Fruit fly (Drosophila melanogaster) whole organism, adult: ENCODE results near the gene ATPsynB.

Experiments used
- CG12768 ChIP-seq: fragments of 200-800 bp; sonication (Bioruptor generic); optimal IDR thresholded peaks from 2 replicates; lab custom pipeline; 2017; ENCODE audit warnings: missing biosample characterization, missing genetic modification characterization, mild to moderate bottlenecking, moderate library complexity, missing genetic modification reagents
- CG14711 ChIP-seq: fragments of 200-800 bp; sonication (Bioruptor generic); optimal IDR thresholded peaks from 2 replicates; lab custom pipeline; 2018; ENCODE audit warnings: missing biosample characterization, mild to moderate bottlenecking, missing genetic modification characterization, moderate library complexity
- CG5204 ChIP-seq: fragments of 200-800 bp; sonication (Bioruptor generic); optimal IDR thresholded peaks from 2 replicates; lab custom pipeline; 2016; ENCODE audit warnings: missing biosample characterization, missing genetic modification characterization
- CG7045 ChIP-seq: fragments of 200-800 bp; sonication (Bioruptor generic); optimal IDR thresholded peaks from 2 replicates; lab custom pipeline; 2017; ENCODE audit warnings: missing biosample characterization, mild to moderate bottlenecking, missing genetic modification characterization
- Hr96 ChIP-seq: fragments of 200-800 bp; sonication (Bioruptor generic); optimal IDR thresholded peaks from 2 replicates; lab custom pipeline; 2016; ENCODE audit warnings: missing biosample characterization, missing genetic modification characterization
- cnc ChIP-seq, 2 experiments: fragments of >200 bp; optimal IDR thresholded peaks; 2 replicates each; lab custom pipeline; 2017
- kay ChIP-seq: fragments of 200-800 bp; sonication (Bioruptor generic); peaks from one replicate; lab custom pipeline; 2016; ENCODE audit warnings: missing biosample characterization, missing genetic modification characterization, borderline replicate concordance

DNA sequence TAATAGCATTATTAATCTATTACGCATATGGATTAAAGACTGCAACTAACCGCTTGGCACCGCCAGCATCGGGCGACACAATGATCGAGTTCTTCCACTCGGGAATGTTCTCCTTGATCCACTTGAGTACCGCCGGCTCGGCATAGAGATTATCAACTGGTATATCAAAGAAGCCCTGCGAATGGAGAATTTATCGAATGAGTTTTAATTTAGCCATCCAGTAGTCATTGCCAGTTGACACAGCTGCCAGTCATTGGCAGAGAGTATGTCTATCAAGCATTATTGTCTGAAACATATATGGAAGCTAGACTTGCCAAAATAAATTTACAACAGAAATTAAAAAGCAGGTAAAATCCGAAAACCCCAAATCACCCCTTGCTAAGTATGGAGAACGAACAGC lies 44.9 kb upstream of the ATPsynB start, which contains the start of gene CG16719:
- TF ChIP-seq kay (no peak), CG12768 (GFP tag; lab: Kevin White, UChicago) (no peak), cnc (optimal IDR thresholded peaks at IDR 0.05; lab: Kevin White, UChicago) (no peak), CG7045 (no peak), Hr96 (no peak), CG14711 (no peak), CG5204 (no peak)
